Fruit fly (Drosophila melanogaster) whole organism, embryonic: ENCODE measurements around the gene CG33298.

Experiments
- BtbVII ChIP-seq: fragments of 200-800 bp; sonication (Bioruptor generic); optimal IDR thresholded peaks from 3 replicates; lab custom pipeline; 2017; ENCODE audit warnings: missing biosample characterization, mild to moderate bottlenecking, missing genetic modification characterization
- CG10209 ChIP-seq: fragments of 200-800 bp; sonication (Bioruptor generic); optimal IDR thresholded peaks from 3 replicates; lab custom pipeline; 2017; ENCODE audit warnings: missing biosample characterization, mild to moderate bottlenecking, missing genetic modification characterization, missing genetic modification reagents
- CG11695 ChIP-seq: fragments of 200-800 bp; sonication (Bioruptor generic); IDR thresholded peaks from 3 replicates; pipeline ENCODE4 v1.3.6; 2022; ENCODE audit warnings: missing biosample characterization, missing genetic modification characterization
- CG13775 ChIP-seq: fragments of 200-800 bp; sonication (Bioruptor generic); optimal IDR thresholded peaks from 3 replicates; lab custom pipeline; 2017; ENCODE audit warnings: missing biosample characterization, mild to moderate bottlenecking, missing genetic modification characterization
- CG15011 ChIP-seq: fragments of 200-800 bp; sonication (Bioruptor generic); optimal IDR thresholded peaks from 3 replicates; lab custom pipeline; 2018; ENCODE audit warnings: missing biosample characterization, mild to moderate bottlenecking, missing genetic modification characterization
- CG15269 ChIP-seq: fragments of 200-800 bp; sonication (Bioruptor generic); optimal IDR thresholded peaks from 2 replicates; lab custom pipeline; 2018; ENCODE audit warnings: missing biosample characterization, mild to moderate bottlenecking, missing genetic modification characterization, moderate library complexity
- CG1603 ChIP-seq: fragments of 200-800 bp; sonication (Bioruptor generic); optimal IDR thresholded peaks from 2 replicates; lab custom pipeline; 2019; ENCODE audit warnings: missing biosample characterization, mild to moderate bottlenecking, missing genetic modification characterization, moderate library complexity
- CG18599 ChIP-seq: fragments of 200-800 bp; sonication (Bioruptor generic); optimal IDR thresholded peaks from 3 replicates; lab custom pipeline; 2017; ENCODE audit warnings: missing biosample characterization, missing genetic modification characterization, mild to moderate bottlenecking, moderate library complexity, missing genetic modification reagents
- CG2202 ChIP-seq: fragments of 200-800 bp; sonication (Bioruptor generic); optimal IDR thresholded peaks from 2 replicates; lab custom pipeline; 2018; ENCODE audit warnings: missing biosample characterization, mild to moderate bottlenecking, missing genetic modification characterization
- CG34224 ChIP-seq: fragments of 200-800 bp; sonication (Bioruptor generic); IDR thresholded peaks from 3 replicates; pipeline ENCODE4 v1.3.6; 2022; ENCODE audit warnings: missing biosample characterization, missing genetic modification characterization; ENCODE audit not compliant: partially characterized antibody
- CG5180 ChIP-seq: fragments of 200-800 bp; sonication (Bioruptor generic); optimal IDR thresholded peaks from 3 replicates; lab custom pipeline; 2017; ENCODE audit warnings: missing biosample characterization, missing genetic modification characterization, mild to moderate bottlenecking, moderate library complexity, missing genetic modification reagents
- CG7556 ChIP-seq: fragments of 200-800 bp; sonication (Bioruptor generic); optimal IDR thresholded peaks from 2 replicates; lab custom pipeline; 2017; ENCODE audit warnings: missing biosample characterization, mild to moderate bottlenecking, missing genetic modification characterization
- CG7987 ChIP-seq: fragments of 200-800 bp; sonication (Bioruptor generic); optimal IDR thresholded peaks from 2 replicates; lab custom pipeline; 2018; ENCODE audit warnings: missing biosample characterization, mild to moderate bottlenecking, missing genetic modification characterization, moderate library complexity
- CG8089 ChIP-seq: fragments of 200-800 bp; sonication (Bioruptor generic); optimal IDR thresholded peaks from 3 replicates; lab custom pipeline; 2016; ENCODE audit warnings: missing biosample characterization, missing genetic modification characterization
- CoRest ChIP-seq: fragments of 200-800 bp; sonication (Bioruptor generic); optimal IDR thresholded peaks from 3 replicates; lab custom pipeline; 2018; ENCODE audit warnings: missing biosample characterization, mild to moderate bottlenecking, missing genetic modification characterization, moderate library complexity
- E2f2 ChIP-seq: fragments of 200-800 bp; sonication (Bioruptor generic); IDR thresholded peaks from 2 replicates; pipeline ENCODE4 v1.3.6; 2022; ENCODE audit warnings: missing biosample characterization, missing genetic modification characterization
- Fer3 ChIP-seq: fragments of 200-800 bp; sonication (Bioruptor generic); optimal IDR thresholded peaks from 2 replicates; lab custom pipeline; 2018; ENCODE audit warnings: missing biosample characterization, mild to moderate bottlenecking, missing genetic modification characterization, moderate library complexity
- HLH4C ChIP-seq: fragments of 200-800 bp; sonication (Bioruptor generic); IDR thresholded peaks from 3 replicates; pipeline ENCODE4 v1.3.6; 2022; ENCODE audit warnings: missing biosample characterization, missing genetic modification characterization; ENCODE audit not compliant: partially characterized antibody
- Hr3 ChIP-seq: fragments of 200-800 bp; sonication (Bioruptor generic); optimal IDR thresholded peaks from 3 replicates; lab custom pipeline; 2016; ENCODE audit warnings: missing biosample characterization, missing genetic modification characterization
- Med ChIP-seq: fragments of 200-800 bp; sonication (Bioruptor generic); peaks from one replicate; lab custom pipeline; 2016; ENCODE audit warnings: missing biosample characterization, missing genetic modification characterization, mild to moderate bottlenecking, inconsistent platforms, moderate library complexity
- Myb ChIP-seq: fragments of 200-800 bp; sonication (Bioruptor generic); optimal IDR thresholded peaks from 2 replicates; lab custom pipeline; 2016; ENCODE audit warnings: missing biosample characterization, missing genetic modification characterization
- PHDP ChIP-seq: fragments of 200-800 bp; sonication (Bioruptor generic); optimal IDR thresholded peaks from 3 replicates; lab custom pipeline; 2018; ENCODE audit warnings: missing biosample characterization, mild to moderate bottlenecking, missing genetic modification characterization, moderate library complexity
- Pdp1 ChIP-seq, 2 experiments: fragments of 200-800 bp; sonication (Bioruptor generic); optimal IDR thresholded peaks; 3 replicates each; lab custom pipeline; 2016; ENCODE audit warnings: missing biosample characterization in 2 of 2, missing genetic modification characterization in 2 of 2, mild to moderate bottlenecking in 1 of 2, moderate library complexity in 1 of 2
- Vsx1 ChIP-seq: fragments of 200-800 bp; sonication (Bioruptor generic); optimal IDR thresholded peaks from 2 replicates; lab custom pipeline; 2017; ENCODE audit warnings: missing biosample characterization, mild to moderate bottlenecking, missing genetic modification characterization, missing genetic modification reagents
- Xrp1 ChIP-seq: fragments of 200-800 bp; sonication (Bioruptor generic); IDR thresholded peaks from 2 replicates; pipeline ENCODE4 v1.3.6; 2022; ENCODE audit warnings: missing biosample characterization, missing genetic modification characterization
- cwo ChIP-seq: fragments of 200-800 bp; sonication (Bioruptor generic); optimal IDR thresholded peaks from 3 replicates; lab custom pipeline; 2017; ENCODE audit warnings: missing biosample characterization, missing genetic modification characterization, mild to moderate bottlenecking, moderate library complexity, missing genetic modification reagents
- ems ChIP-seq: fragments of 200-800 bp; sonication (Bioruptor generic); optimal IDR thresholded peaks from 3 replicates; lab custom pipeline; 2016; ENCODE audit warnings: missing biosample characterization, missing genetic modification characterization
- gfzf ChIP-seq: fragments of 200-800 bp; sonication (Bioruptor generic); optimal IDR thresholded peaks from 2 replicates; lab custom pipeline; 2016; ENCODE audit warnings: missing biosample characterization, mild to moderate bottlenecking, missing genetic modification characterization, moderate library complexity
- gsb ChIP-seq: fragments of 200-800 bp; sonication (Bioruptor generic); IDR thresholded peaks from 2 replicates; pipeline ENCODE4 v1.3.6; 2022; ENCODE audit warnings: missing biosample characterization, missing genetic modification characterization
- hth ChIP-seq: fragments of >200 bp; optimal IDR thresholded peaks from 2 replicates; lab custom pipeline; 2017; ENCODE audit warnings: inconsistent platforms
- jumu ChIP-seq: fragments of 200-800 bp; sonication (Bioruptor generic); optimal IDR thresholded peaks from 3 replicates; lab custom pipeline; 2016; ENCODE audit warnings: missing biosample characterization, missing genetic modification characterization
- mirr ChIP-seq: fragments of 200-800 bp; sonication (Bioruptor generic); optimal IDR thresholded peaks from 3 replicates; lab custom pipeline; 2018; ENCODE audit warnings: missing biosample characterization, mild to moderate bottlenecking, missing genetic modification characterization
- nau ChIP-seq: fragments of 200-800 bp; sonication (Bioruptor generic); optimal IDR thresholded peaks from 3 replicates; lab custom pipeline; 2017; ENCODE audit warnings: missing biosample characterization, mild to moderate bottlenecking, missing genetic modification characterization, missing genetic modification reagents
- org-1 ChIP-seq: fragments of 200-800 bp; sonication (Bioruptor generic); optimal IDR thresholded peaks from 2 replicates; lab custom pipeline; 2017; ENCODE audit warnings: missing biosample characterization, missing genetic modification characterization
- pnt ChIP-seq: fragments of 200-800 bp; sonication (Bioruptor generic); optimal IDR thresholded peaks from 3 replicates; lab custom pipeline; 2016; ENCODE audit warnings: missing biosample characterization, missing genetic modification characterization
- psq ChIP-seq: fragments of 200-800 bp; sonication (Bioruptor generic); optimal IDR thresholded peaks from 2 replicates; lab custom pipeline; 2017; ENCODE audit warnings: missing biosample characterization, missing genetic modification characterization
- ranshi ChIP-seq: fragments of 200-800 bp; sonication (Bioruptor generic); IDR thresholded peaks from 2 replicates; pipeline ENCODE4 v1.3.6; 2022; ENCODE audit warnings: missing biosample characterization, missing genetic modification characterization
- repo ChIP-seq: fragments of 200-800 bp; sonication (Bioruptor generic); optimal IDR thresholded peaks from 2 replicates; lab custom pipeline; 2016; ENCODE audit warnings: missing biosample characterization, missing genetic modification characterization
- schlank ChIP-seq: fragments of 200-800 bp; sonication (Bioruptor generic); optimal IDR thresholded peaks from 2 replicates; lab custom pipeline; 2018; ENCODE audit warnings: missing biosample characterization, mild to moderate bottlenecking, missing genetic modification characterization
- sens ChIP-seq: fragments of 200-800 bp; sonication (Bioruptor generic); peaks from one replicate; lab custom pipeline; 2016; ENCODE audit warnings: missing biosample characterization, missing genetic modification characterization
- zfh1 ChIP-seq: fragments of 200-800 bp; sonication (Bioruptor generic); IDR thresholded peaks from 3 replicates; pipeline ENCODE4 v1.3.6; 2022; ENCODE audit warnings: missing biosample characterization, missing genetic modification characterization

CG33298 gene

DNA sequence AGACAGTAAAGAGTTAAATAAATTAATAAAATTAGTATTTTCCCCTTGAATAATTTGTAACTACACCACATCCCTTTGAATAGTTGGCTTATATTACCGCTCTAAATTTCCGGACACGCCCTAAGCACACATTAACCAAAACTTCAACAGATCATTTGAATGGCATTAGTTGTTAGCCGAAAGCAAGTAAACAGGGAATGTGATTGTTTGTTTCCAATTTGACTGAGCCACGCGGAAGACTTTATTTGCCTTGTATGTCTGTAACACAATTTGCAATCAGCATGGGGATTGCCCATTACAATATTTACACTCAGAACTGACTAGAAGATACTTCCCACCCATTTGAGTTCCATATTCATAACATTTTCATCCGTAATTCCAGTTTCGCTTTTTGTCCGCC lies 14.4 kb downstream of the CG33298 start (continued):
- no peak for TF ChIP-seq CG8089
- no peak for TF ChIP-seq pnt (GFP tag; lab: Kevin White, UChicago)
- TF ChIP-seq repo (GFP tag; lab: Kevin White, UChicago) = no peak
- 0 out of 2 replicates have a peak, but pooled peaks have one; percentile 9 for TF ChIP-seq ranshi
- 0 out of 3 replicates have a peak, but pooled peaks have one; percentile 6 for TF ChIP-seq CG11695 (GFP tag; lab: Robert Waterston, UW)
- peak; percentile 41 for TF ChIP-seq CG10209 (GFP tag; lab: Kevin White, UChicago)
- no peak for TF ChIP-seq Myb (GFP tag; lab: Kevin White, UChicago)
- TF ChIP-seq org-1 = peak; percentile 11
- no peak for TF ChIP-seq psq (GFP tag; lab: Kevin White, UChicago)
- peak; percentile 73 for TF ChIP-seq sens (GFP tag; lab: Kevin White, UChicago)
- peak; percentile 46 for TF ChIP-seq CG15011 (GFP tag; lab: Kevin White, UChicago)
- peak; percentile 18 for TF ChIP-seq CG1603 (tag; lab: Kevin White, UChicago)
- TF ChIP-seq CG15269 = peak; percentile 14
- no peak for TF ChIP-seq ems (GFP tag; lab: Kevin White, UChicago)
- no peak for TF ChIP-seq jumu (GFP tag; lab: Kevin White, UChicago)
- TF ChIP-seq Fer3 (tag; lab: Kevin White, UChicago) = peak; percentile 21
- TF ChIP-seq CoRest (tag; lab: Kevin White, UChicago) = peak; percentile 4
- no peak for TF ChIP-seq CG34224
- TF ChIP-seq gfzf (GFP tag; lab: Kevin White, UChicago) = no peak
- TF ChIP-seq nau (GFP tag; lab: Kevin White, UChicago) = peak; percentile 20
- TF ChIP-seq Med (GFP tag; lab: Kevin White, UChicago) = peak; percentile 90
- TF ChIP-seq Hr3 (GFP tag; lab: Kevin White, UChicago) = no peak
- TF ChIP-seq CG5180 (GFP tag; lab: Kevin White, UChicago) = peak; percentile 12
- 0 out of 2 replicates have a peak, but pooled peaks have one; percentile 10 for TF ChIP-seq Xrp1
- TF ChIP-seq Vsx1 (GFP tag; lab: Kevin White, UChicago) = peak; percentile 2
- TF ChIP-seq cwo (GFP tag; lab: Kevin White, UChicago) = peak; percentile 45
- TF ChIP-seq CG7556 (GFP tag; lab: Kevin White, UChicago) = peak; percentile 23
- TF ChIP-seq zfh1 (GFP tag; lab: Robert Waterston, UW) = 0 out of 3 replicates have a peak, but pooled peaks have one; percentile 23
- no peak for TF ChIP-seq HLH4C (GFP tag; lab: Robert Waterston, UW)
- TF ChIP-seq hth = no peak
- TF ChIP-seq CG7987 (GFP tag; lab: Kevin White, UChicago) = peak; percentile 48
- peak; percentile 19 for TF ChIP-seq schlank (tag; lab: Kevin White, UChicago)
- TF ChIP-seq BtbVII (GFP tag; lab: Kevin White, UChicago) = peak; percentile 65
- no peak for TF ChIP-seq CG13775 (GFP tag; lab: Kevin White, UChicago)
- peak in 1 of 2 experiments; percentile 10 for TF ChIP-seq Pdp1 (GFP tag; optimal IDR thresholded peaks at IDR 0.05; lab: Kevin White, UChicago)
- no peak for TF ChIP-seq CG2202 (tag; lab: Kevin White, UChicago)
- peak; percentile 83 for TF ChIP-seq mirr
- TF ChIP-seq PHDP (tag; lab: Kevin White, UChicago) = peak; percentile 38
- TF ChIP-seq gsb (GFP tag; lab: Robert Waterston, UW) = 0 out of 2 replicates have a peak, but pooled peaks have one; percentile 30
- peak; percentile 48 for TF ChIP-seq CG18599 (GFP tag; lab: Kevin White, UChicago)
- peak; percentile 35 for TF ChIP-seq E2f2 (GFP tag; lab: Robert Waterston, UW)
